Fruit fly (Drosophila melanogaster) whole organism, embryonic: ENCODE results near the gene cpx.

Experiments
- Abd-B ChIP-seq: fragments of 200-800 bp; sonication (Bioruptor generic); optimal IDR thresholded peaks from 2 replicates; lab custom pipeline; 2018; ENCODE audit warnings: missing biosample characterization, mild to moderate bottlenecking, missing genetic modification characterization, moderate library complexity
- Atf-2 ChIP-seq: fragments of 200-800 bp; sonication (Bioruptor generic); optimal IDR thresholded peaks from 2 replicates; lab custom pipeline; 2016; ENCODE audit warnings: missing biosample characterization, missing genetic modification characterization
- Atf3 ChIP-seq: fragments of 200-800 bp; sonication (Bioruptor generic); optimal IDR thresholded peaks from 3 replicates; lab custom pipeline; 2016; ENCODE audit warnings: missing biosample characterization, missing genetic modification characterization
- CG10209 ChIP-seq: fragments of 200-800 bp; sonication (Bioruptor generic); optimal IDR thresholded peaks from 3 replicates; lab custom pipeline; 2017; ENCODE audit warnings: missing biosample characterization, mild to moderate bottlenecking, missing genetic modification characterization, missing genetic modification reagents
- CG11247 ChIP-seq: fragments of 200-800 bp; sonication (Bioruptor generic); IDR thresholded peaks from 2 replicates; pipeline ENCODE4 v1.3.6; 2022; ENCODE audit warnings: missing biosample characterization, missing genetic modification characterization
- CG11560 ChIP-seq: fragments of 200-800 bp; sonication (Bioruptor generic); IDR thresholded peaks from 3 replicates; pipeline ENCODE4 v1.3.6; 2022; ENCODE audit warnings: missing biosample characterization, missing genetic modification characterization
- CG11696 ChIP-seq: fragments of 200-800 bp; sonication (Bioruptor generic); IDR thresholded peaks from 2 replicates; pipeline ENCODE4 v1.3.6; 2022; ENCODE audit warnings: missing biosample characterization, missing genetic modification characterization
- CG13296 ChIP-seq: fragments of 200-800 bp; sonication (Bioruptor generic); optimal IDR thresholded peaks from 3 replicates; lab custom pipeline; 2018; ENCODE audit warnings: missing biosample characterization, mild to moderate bottlenecking, missing genetic modification characterization
- CG15514 ChIP-seq: fragments of 200-800 bp; sonication (Bioruptor generic); optimal IDR thresholded peaks from 3 replicates; lab custom pipeline; 2017; ENCODE audit warnings: missing biosample characterization, missing genetic modification characterization, mild to moderate bottlenecking, moderate library complexity, missing genetic modification reagents
- CG15696 ChIP-seq: fragments of 200-800 bp; sonication (Bioruptor generic); optimal IDR thresholded peaks from 2 replicates; lab custom pipeline; 2019; ENCODE audit warnings: missing biosample characterization, mild to moderate bottlenecking, missing genetic modification characterization, moderate library complexity
- CG1792 ChIP-seq: fragments of 200-800 bp; sonication (Bioruptor generic); optimal IDR thresholded peaks from 2 replicates; lab custom pipeline; 2016; ENCODE audit warnings: missing biosample characterization, missing genetic modification characterization
- CG18262 ChIP-seq: fragments of 200-800 bp; optimal IDR thresholded peaks from 3 replicates; lab custom pipeline; 2019; ENCODE audit warnings: missing biosample characterization, mild to moderate bottlenecking, missing genetic modification characterization, moderate library complexity
- CG3281 ChIP-seq: fragments of 200-800 bp; sonication (Bioruptor generic); optimal IDR thresholded peaks from 3 replicates; lab custom pipeline; 2017; ENCODE audit warnings: missing biosample characterization, mild to moderate bottlenecking, missing genetic modification characterization
- CG34422 ChIP-seq: fragments of 200-800 bp; sonication (Bioruptor generic); IDR thresholded peaks from 3 replicates; pipeline ENCODE4 v1.3.6; 2022; ENCODE audit warnings: missing biosample characterization, missing genetic modification characterization
- CG6175 ChIP-seq: fragments of 200-800 bp; sonication (Bioruptor generic); IDR thresholded peaks from 3 replicates; pipeline ENCODE4 v1.3.6; 2022; ENCODE audit warnings: missing biosample characterization, missing genetic modification characterization
- CG6813 ChIP-seq: fragments of 200-800 bp; sonication (Bioruptor generic); optimal IDR thresholded peaks from 2 replicates; lab custom pipeline; 2017; ENCODE audit warnings: missing biosample characterization, missing genetic modification characterization, mild to moderate bottlenecking, moderate library complexity, missing genetic modification reagents
- CG8388 ChIP-seq: fragments of 200-800 bp; sonication (Bioruptor generic); optimal IDR thresholded peaks from 2 replicates; lab custom pipeline; 2019; ENCODE audit warnings: missing biosample characterization, mild to moderate bottlenecking, missing genetic modification characterization, moderate library complexity
- D19A ChIP-seq: fragments of 200-800 bp; optimal IDR thresholded peaks from 3 replicates; lab custom pipeline; 2019; ENCODE audit warnings: missing biosample characterization, mild to moderate bottlenecking, missing genetic modification characterization, moderate library complexity
- Dip2 ChIP-seq: fragments of 200-800 bp; sonication (Bioruptor generic); IDR thresholded peaks from 2 replicates; pipeline ENCODE4 v1.3.6; 2022; ENCODE audit warnings: missing biosample characterization, missing genetic modification characterization
- ERR ChIP-seq: fragments of 200-800 bp; sonication (Bioruptor generic); optimal IDR thresholded peaks from 2 replicates; lab custom pipeline; 2016; ENCODE audit warnings: missing biosample characterization, missing genetic modification characterization
- Elba2 ChIP-seq: fragments of 200-800 bp; sonication (Bioruptor generic); optimal IDR thresholded peaks from 3 replicates; lab custom pipeline; 2016; ENCODE audit warnings: missing biosample characterization, missing genetic modification characterization
- Fer1 ChIP-seq: fragments of 200-800 bp; sonication (Bioruptor generic); optimal IDR thresholded peaks from 2 replicates; lab custom pipeline; 2017; ENCODE audit warnings: missing biosample characterization, mild to moderate bottlenecking, missing genetic modification characterization
- HHEX ChIP-seq: fragments of 200-800 bp; sonication (Bioruptor generic); optimal IDR thresholded peaks from 3 replicates; lab custom pipeline; 2017; ENCODE audit warnings: missing biosample characterization, mild to moderate bottlenecking, missing genetic modification characterization, missing genetic modification reagents
- Max ChIP-seq: fragments of 200-800 bp; sonication (Bioruptor generic); optimal IDR thresholded peaks from 2 replicates; lab custom pipeline; 2016; ENCODE audit warnings: missing biosample characterization, mild to moderate bottlenecking, missing genetic modification characterization
- Nf-YC ChIP-seq: fragments of 200-800 bp; optimal IDR thresholded peaks from 3 replicates; lab custom pipeline; 2019; ENCODE audit warnings: missing biosample characterization, mild to moderate bottlenecking, missing genetic modification characterization, moderate library complexity
- Trl ChIP-seq, 3 experiments: fragments of >200 bp in 2 of 3; fragments of 200-800 bp in 1 of 3; sonication (Bioruptor generic) in 1 of 3; optimal IDR thresholded peaks; 2 replicates in 1 of 3; 3 replicates in 2 of 3; lab custom pipeline; 2016 to 2017; ENCODE audit warnings: missing biosample characterization in 1 of 3, missing genetic modification characterization in 1 of 3
- Xbp1 ChIP-seq: fragments of 200-800 bp; sonication (Bioruptor generic); optimal IDR thresholded peaks from 3 replicates; lab custom pipeline; 2016; ENCODE audit warnings: missing biosample characterization, mild to moderate bottlenecking, missing genetic modification characterization
- ac ChIP-seq: fragments of 200-800 bp; sonication (Bioruptor generic); optimal IDR thresholded peaks from 3 replicates; lab custom pipeline; 2017; ENCODE audit warnings: missing biosample characterization, mild to moderate bottlenecking, missing genetic modification characterization
- az2 ChIP-seq: fragments of 200-800 bp; sonication (Bioruptor generic); optimal IDR thresholded peaks from 3 replicates; lab custom pipeline; 2016; ENCODE audit warnings: missing biosample characterization, missing genetic modification characterization
- bigmax ChIP-seq: fragments of 200-800 bp; sonication (Bioruptor generic); optimal IDR thresholded peaks from 2 replicates; lab custom pipeline; 2018; ENCODE audit warnings: missing biosample characterization, mild to moderate bottlenecking, missing genetic modification characterization
- bowl ChIP-seq: fragments of 200-800 bp; sonication (Bioruptor generic); IDR thresholded peaks from 2 replicates; pipeline ENCODE4 v1.3.6; 2022; ENCODE audit warnings: missing biosample characterization, missing genetic modification characterization
- caup ChIP-seq: fragments of 200-800 bp; sonication (Bioruptor generic); optimal IDR thresholded peaks from 3 replicates; lab custom pipeline; 2017; ENCODE audit warnings: missing biosample characterization, mild to moderate bottlenecking, missing genetic modification characterization, moderate library complexity; ENCODE audit not compliant: severe bottlenecking
- croc ChIP-seq: fragments of 200-800 bp; sonication (Bioruptor generic); conservative IDR thresholded peaks from 3 replicates; pipeline ENCODE4 v1.3.6; 2022; ENCODE audit warnings: missing biosample characterization, missing genetic modification characterization
- dan ChIP-seq: fragments of 200-800 bp; sonication (Bioruptor generic); IDR thresholded peaks from 2 replicates; pipeline ENCODE4 v1.3.6; 2022; ENCODE audit warnings: missing biosample characterization, missing genetic modification characterization
- dmrt11E ChIP-seq: fragments of 200-800 bp; sonication (Bioruptor generic); optimal IDR thresholded peaks from 3 replicates; lab custom pipeline; 2018; ENCODE audit warnings: missing biosample characterization, mild to moderate bottlenecking, missing genetic modification characterization, moderate library complexity
- fd96Cb ChIP-seq: fragments of 200-800 bp; sonication (Bioruptor generic); optimal IDR thresholded peaks from 2 replicates; lab custom pipeline; 2018; ENCODE audit warnings: missing biosample characterization, mild to moderate bottlenecking, missing genetic modification characterization, moderate library complexity
- gce ChIP-seq: fragments of 200-800 bp; sonication (Bioruptor generic); IDR thresholded peaks from 3 replicates; pipeline ENCODE4 v1.3.6; 2022; ENCODE audit warnings: missing biosample characterization, missing genetic modification characterization
- gcm2 ChIP-seq: fragments of 200-800 bp; sonication (Bioruptor generic); optimal IDR thresholded peaks from 2 replicates; lab custom pipeline; 2016; ENCODE audit warnings: missing biosample characterization, missing genetic modification characterization
- ham ChIP-seq: fragments of 200-800 bp; sonication (Bioruptor generic); IDR thresholded peaks from 2 replicates; pipeline ENCODE4 v1.3.6; 2022; ENCODE audit warnings: missing biosample characterization, missing genetic modification characterization
- hth ChIP-seq: fragments of >200 bp; optimal IDR thresholded peaks from 2 replicates; lab custom pipeline; 2017; ENCODE audit warnings: inconsistent platforms
- ken ChIP-seq: fragments of 200-800 bp; sonication (Bioruptor generic); IDR thresholded peaks from 3 replicates; pipeline ENCODE4 v1.3.6; 2022; ENCODE audit warnings: missing biosample characterization, missing genetic modification characterization
- knrl ChIP-seq: fragments of 200-800 bp; sonication (Bioruptor generic); IDR thresholded peaks from 3 replicates; pipeline ENCODE4 v1.3.6; 2022; ENCODE audit warnings: missing biosample characterization, missing genetic modification characterization; ENCODE audit not compliant: partially characterized antibody
- oc ChIP-seq: fragments of 200-800 bp; sonication (Bioruptor generic); optimal IDR thresholded peaks from 2 replicates; lab custom pipeline; 2018; ENCODE audit warnings: missing biosample characterization, mild to moderate bottlenecking, missing genetic modification characterization, moderate library complexity
- odd ChIP-seq: fragments of 200-800 bp; sonication (Bioruptor generic); optimal IDR thresholded peaks from 2 replicates; lab custom pipeline; 2017; ENCODE audit warnings: missing biosample characterization, mild to moderate bottlenecking, missing genetic modification characterization
- rib ChIP-seq: fragments of 200-800 bp; sonication (Bioruptor generic); IDR thresholded peaks from 2 replicates; pipeline ENCODE4 v1.3.6; 2022; ENCODE audit warnings: missing biosample characterization, missing genetic modification characterization
- ro ChIP-seq: fragments of 200-800 bp; sonication (Bioruptor generic); IDR thresholded peaks from 2 replicates; pipeline ENCODE4 v1.3.6; 2022; ENCODE audit warnings: missing biosample characterization, missing genetic modification characterization
- shn ChIP-seq: fragments of 200-800 bp; sonication (Bioruptor generic); optimal IDR thresholded peaks from 3 replicates; lab custom pipeline; 2016; ENCODE audit warnings: missing biosample characterization, missing genetic modification characterization
- sim ChIP-seq: fragments of 200-800 bp; sonication (Bioruptor generic); IDR thresholded peaks from 2 replicates; pipeline ENCODE4 v1.3.6; 2022; ENCODE audit warnings: missing biosample characterization, missing genetic modification characterization
- sqz ChIP-seq: fragments of 200-800 bp; sonication (Bioruptor generic); optimal IDR thresholded peaks from 3 replicates; lab custom pipeline; 2018; ENCODE audit warnings: missing biosample characterization, mild to moderate bottlenecking, missing genetic modification characterization
- tgo ChIP-seq: fragments of 200-800 bp; sonication (Bioruptor generic); IDR thresholded peaks from 3 replicates; pipeline ENCODE4 v1.3.6; 2022; ENCODE audit warnings: missing biosample characterization, missing genetic modification characterization
- toy ChIP-seq: fragments of 200-800 bp; sonication (Bioruptor generic); IDR thresholded peaks from 2 replicates; pipeline ENCODE4 v1.3.6; 2022; ENCODE audit warnings: missing biosample characterization, missing genetic modification characterization

The cpx gene

dm6 chr3R:4333964-4334363 lies 53.9 kb downstream of the cpx start, which contains the start of gene CG9776 (continued):
- TF ChIP-seq CG11696 (no peak), CG13296 (GFP tag; lab: Kevin White, UChicago) (no peak), gce (GFP tag; lab: Robert Waterston, UW) (0 out of 3 replicates have a peak, but pooled peaks have one; percentile 10), Elba2 (GFP tag; lab: Kevin White, UChicago) (peak; percentile 79), CG1792 (GFP tag; lab: Kevin White, UChicago) (peak; percentile 24), CG11560 (tag; lab: Robert Waterston, UW) (peak; percentile 44; the same call in 1 of the 3 replicates), Atf-2 (GFP tag; lab: Kevin White, UChicago) (peak; percentile 36), Trl (optimal IDR thresholded peaks at IDR 0.05; lab: Kevin White, UChicago) (no peak), Trl (GFP tag; optimal IDR thresholded peaks at IDR 0.05; lab: Kevin White, UChicago) (peak; percentile 75), caup (GFP tag; lab: Kevin White, UChicago) (no peak), ham (GFP tag; lab: Robert Waterston, UW) (no peak), sim (GFP tag; lab: Robert Waterston, UW) (no peak), Nf-YC (no peak), D19A (tag; lab: Kevin White, UChicago) (peak; percentile 85), HHEX (GFP tag; lab: Kevin White, UChicago) (no peak), CG11247 (GFP tag; lab: Robert Waterston, UW) (peak; percentile 23; the same call in 1 of the 2 replicates), croc (0 out of 3 replicates have a peak, but pooled peaks have one; percentile 17), CG3281 (GFP tag; lab: Kevin White, UChicago) (no peak), CG15696 (tag; lab: Kevin White, UChicago) (peak; percentile 53), Xbp1 (peak; percentile 78), Max (GFP tag; lab: Kevin White, UChicago) (peak; percentile 64), fd96Cb (tag; lab: Kevin White, UChicago) (peak; percentile 46), Abd-B (GFP tag; lab: Kevin White, UChicago) (no peak), ac (GFP tag; lab: Kevin White, UChicago) (no peak), Dip2 (GFP tag; lab: Robert Waterston, UW) (no peak), dan (GFP tag; lab: Robert Waterston, UW) (no peak), CG6813 (GFP tag; lab: Kevin White, UChicago) (no peak), oc (no peak), shn (peak; percentile 71), toy (GFP tag; lab: Robert Waterston, UW) (no peak), CG8388 (GFP tag; lab: Kevin White, UChicago) (no peak), CG6175 (GFP tag; lab: Robert Waterston, UW) (no peak), dmrt11E (tag; lab: Kevin White, UChicago) (peak; percentile 65), sqz (GFP tag; lab: Kevin White, UChicago) (no peak), knrl (GFP tag; lab: Robert Waterston, UW) (peak; percentile 98), tgo (GFP tag; lab: Robert Waterston, UW) (peak; percentile 51; the same call in 2 of the 3 replicates), gcm2 (GFP tag; lab: Kevin White, UChicago) (no peak), Atf3 (GFP tag; lab: Kevin White, UChicago) (peak; percentile 60), bigmax (GFP tag; lab: Kevin White, UChicago) (peak; percentile 29), Fer1 (GFP tag; lab: Kevin White, UChicago) (no peak), CG15514 (GFP tag; lab: Kevin White, UChicago) (peak; percentile 96), ken (GFP tag; lab: Robert Waterston, UW) (peak; percentile 53; the same call in 2 of the 3 replicates), ro (GFP tag; lab: Robert Waterston, UW) (no peak), hth (lab: Kevin White, UChicago) (no peak), bowl (GFP tag; lab: Robert Waterston, UW) (no peak), odd (GFP tag; lab: Kevin White, UChicago) (no peak), ERR (GFP tag; lab: Kevin White, UChicago) (no peak), az2 (GFP tag; lab: Kevin White, UChicago) (peak; percentile 62), rib (peak; percentile 53; the same call in 1 of the 2 replicates), CG10209 (GFP tag; lab: Kevin White, UChicago) (peak; percentile 61), CG34422 (GFP tag; lab: Robert Waterston, UW) (peak; percentile 61; the same call in 2 of the 3 replicates), CG18262 (tag; lab: Kevin White, UChicago) (no peak)
